Worm (Caenorhabditis elegans): ENCODE measurements around the gene H06A10.1.

ce11 chrX:13505201-13505600 lies 2.1 kb upstream of the H06A10.1 start:
- TF ChIP-seq hmg-4 (GFP tag; optimal IDR thresholded peaks at IDR 0.05), result no peak
- TF ChIP-seq scrt-1 (GFP tag; IDR thresholded peaks at IDR 0.05), result no peak
- TF ChIP-seq flt-1 (GFP tag; IDR thresholded peaks at IDR 0.05), result no peak
- no peak for TF ChIP-seq ama-1 (optimal IDR thresholded peaks at IDR 0.05)
- TF ChIP-seq tra-4 (tag; optimal IDR thresholded peaks at IDR 0.05), result no peak
- TF ChIP-seq ceh-13 (GFP tag; optimal IDR thresholded peaks at IDR 0.05), result no peak
- TF ChIP-seq sea-1 (GFP tag; conservative IDR thresholded peaks at IDR 0.05), result no peak
- TF ChIP-seq tbx-37 (GFP tag; conservative IDR thresholded peaks at IDR 0.05), result no peak
- no peak for TF ChIP-seq pes-1 (GFP tag; IDR thresholded peaks at IDR 0.05)
- TF ChIP-seq F13C5.2 (tag; optimal IDR thresholded peaks at IDR 0.05), result no peak
- no peak for TF ChIP-seq tbx-11 (GFP tag; IDR thresholded peaks at IDR 0.05)
- TF ChIP-seq hmbx-1 (tag; optimal IDR thresholded peaks at IDR 0.05), result no peak
